Worm (Caenorhabditis elegans): ENCODE data around the gene gei-3.

- no peak for TF ChIP-seq nfya-1 (tag; optimal IDR thresholded peaks at IDR 0.05)
- TF ChIP-seq sox-4 (tag; optimal IDR thresholded peaks at IDR 0.05): no peak
- TF ChIP-seq ref-2 (tag; optimal IDR thresholded peaks at IDR 0.05): no peak
- TF ChIP-seq pha-2 (tag; optimal IDR thresholded peaks at IDR 0.05): no peak
- no peak for TF ChIP-seq zip-5 (tag; optimal IDR thresholded peaks at IDR 0.05)
- TF ChIP-seq unc-86 (tag; optimal IDR thresholded peaks at IDR 0.05): no peak
- no peak for TF ChIP-seq odd-2 (tag; optimal IDR thresholded peaks at IDR 0.05)
- no peak for TF ChIP-seq pqm-1 (tag; optimal IDR thresholded peaks at IDR 0.05)
- TF ChIP-seq F13H6.1 (tag; optimal IDR thresholded peaks at IDR 0.05): no peak
- no peak for TF ChIP-seq ttx-3 (tag; optimal IDR thresholded peaks at IDR 0.05)
These were observed 23.4 kb downstream of the gei-3 start, which contains the start of gene str-123 for ce11 chrX:12790036-12790435.

Measured in whole organism, late embryonic.